Fruit fly (Drosophila melanogaster): ENCODE results near the gene Dbct.

Dbct gene

dm6 chrX:15063404-15064062, 22.4 kb upstream of the Dbct start, which contains the start of the genes hiw and ND-B18 (continued):
- TF ChIP-seq lbe (GFP tag; optimal IDR thresholded peaks at IDR 0.05) (no peak), CG10209 (GFP tag; optimal IDR thresholded peaks at IDR 0.05) (peak; percentile 9), Rx (GFP tag; IDR thresholded peaks at IDR 0.05) (no peak), CG1647 (GFP tag; optimal IDR thresholded peaks at IDR 0.05) (peak; percentile 38), Fer3 (tag; optimal IDR thresholded peaks at IDR 0.05) (no peak), chif (GFP tag; optimal IDR thresholded peaks at IDR 0.05) (peak in 1 of 2 experiments; percentile 25), inv (GFP tag; IDR thresholded peaks at IDR 0.05; ENCODE audit: partially characterized antibody) (peak; percentile 24; the same call in 1 of the 2 replicates), CG10147 (GFP tag; optimal IDR thresholded peaks at IDR 0.05) (no peak), E2f2 (GFP tag; IDR thresholded peaks at IDR 0.05) (peak; percentile 69), CHES-1-like (GFP tag; optimal IDR thresholded peaks at IDR 0.05) (peak; percentile 30), Hr51 (GFP tag; optimal IDR thresholded peaks at IDR 0.05) (no peak), ssp (GFP tag; IDR thresholded peaks at IDR 0.05) (no peak), Doc3 (GFP tag; IDR thresholded peaks at IDR 0.05; ENCODE audit: partially characterized antibody) (no peak), Gsc (GFP tag; IDR thresholded peaks at IDR 0.05) (no peak), Asciz (GFP tag; optimal IDR thresholded peaks at IDR 0.05) (no peak), unpg (GFP tag; optimal IDR thresholded peaks at IDR 0.05) (peak; percentile 6), CG9215 (GFP tag; IDR thresholded peaks at IDR 0.05) (no peak), toy (GFP tag; IDR thresholded peaks at IDR 0.05) (no peak), CG16863 (GFP tag; optimal IDR thresholded peaks at IDR 0.05) (no peak), psq (GFP tag; optimal IDR thresholded peaks at IDR 0.05) (no peak), CG17359 (tag; optimal IDR thresholded peaks at IDR 0.05) (no peak), dmrt11E (tag; optimal IDR thresholded peaks at IDR 0.05) (no peak), HLH4C (GFP tag; IDR thresholded peaks at IDR 0.05; ENCODE audit: partially characterized antibody) (0 out of 3 replicates have a peak, but pooled peaks have one; percentile 11), CG10565 (GFP tag; optimal IDR thresholded peaks at IDR 0.05) (no peak), CG33213 (GFP tag; optimal IDR thresholded peaks at IDR 0.05) (peak; percentile 32), CG3995 (GFP tag; optimal IDR thresholded peaks at IDR 0.05) (peak; percentile 64), zfh1 (GFP tag; IDR thresholded peaks at IDR 0.05) (0 out of 3 replicates have a peak, but pooled peaks have one; percentile 34), usp (GFP tag; optimal IDR thresholded peaks at IDR 0.05) (no peak), B-H2 (GFP tag; optimal IDR thresholded peaks at IDR 0.05) (peak; percentile 43), Hey (tag; optimal IDR thresholded peaks at IDR 0.05) (no peak), CG8089 (GFP tag; optimal IDR thresholded peaks at IDR 0.05) (no peak), Fer1 (GFP tag; optimal IDR thresholded peaks at IDR 0.05) (peak; percentile 47), Dad (GFP tag; optimal IDR thresholded peaks at IDR 0.05) (no peak), Oaz (GFP tag; IDR thresholded peaks at IDR 0.05) (no peak), Aef1 (GFP tag; IDR thresholded peaks at IDR 0.05) (peak; percentile 69), hth (optimal IDR thresholded peaks at IDR 0.05) (no peak), abd-A (tag; optimal IDR thresholded peaks at IDR 0.05) (no peak), CG3065 (GFP tag; optimal IDR thresholded peaks at IDR 0.05) (no peak), CG16813 (GFP tag; IDR thresholded peaks at IDR 0.05; ENCODE audit: partially characterized antibody) (no peak), run (tag; optimal IDR thresholded peaks at IDR 0.05) (no peak), tap (tag; optimal IDR thresholded peaks at IDR 0.05) (no peak), Stat92E (GFP tag; optimal IDR thresholded peaks at IDR 0.05) (no peak), GATAe (GFP tag; conservative IDR thresholded peaks at IDR 0.05) (no peak), CG12155 (GFP tag; optimal IDR thresholded peaks at IDR 0.05) (peak; percentile 11), CG1792 (GFP tag; optimal IDR thresholded peaks at IDR 0.05) (no peak), Xbp1 (GFP tag; optimal IDR thresholded peaks at IDR 0.05) (peak; percentile 21), az2 (GFP tag; optimal IDR thresholded peaks at IDR 0.05) (no peak), Meics (GFP tag; optimal IDR thresholded peaks at IDR 0.05) (no peak), ac (GFP tag; optimal IDR thresholded peaks at IDR 0.05) (no peak), sima (GFP tag; optimal IDR thresholded peaks at IDR 0.05) (no peak)

Measured in whole organism, embryonic.